Worm (Caenorhabditis elegans) whole organism, L1 larva: Measurements from ENCODE around the gene R151.1.

Experiments
- elt-2 ChIP-seq: sonication (generic microtip); optimal IDR thresholded peaks from 2 replicates; lab custom pipeline; 2016; ENCODE audit warnings: missing genetic modification characterization, mild to moderate bottlenecking, inconsistent platforms, missing compliant biosample characterization, missing genetic modification reagents
- ets-5 ChIP-seq: fragments of 200-800 bp; sonication (Bioruptor generic); IDR thresholded peaks from 2 replicates; pipeline ENCODE4 v1.3.6; 2022; ENCODE audit warnings: missing genetic modification characterization, missing compliant biosample characterization
- hlh-17 ChIP-seq: fragments of 200-800 bp; sonication (Bioruptor generic); optimal IDR thresholded peaks from 2 replicates; lab custom pipeline; 2018; ENCODE audit warnings: missing genetic modification characterization, mild to moderate bottlenecking, missing compliant biosample characterization, moderate library complexity, borderline replicate concordance
- lin-13 ChIP-seq: fragments of 150-350 bp; optimal IDR thresholded peaks from 2 replicates; lab custom pipeline; 2014; ENCODE audit warnings: missing biosample characterization, missing genetic modification reagents, missing genetic modification characterization
- lin-35 ChIP-seq, 2 experiments: fragments of 150-350 bp; optimal IDR thresholded peaks; 2 replicates each; lab custom pipeline; 2014; ENCODE audit warnings: missing biosample characterization in 2 of 2, missing genetic modification characterization in 2 of 2, missing genetic modification reagents in 2 of 2
- lsy-2 ChIP-seq, 2 experiments: fragments of 150-350 bp; optimal IDR thresholded peaks; 2 replicates each; lab custom pipeline; 2014; ENCODE audit warnings: missing biosample characterization in 2 of 2, missing genetic modification characterization in 2 of 2
- nhr-237 ChIP-seq: fragments of 150-350 bp; optimal IDR thresholded peaks from 2 replicates; lab custom pipeline; 2014; ENCODE audit warnings: missing biosample characterization, missing genetic modification characterization
- nhr-76 ChIP-seq: sonication (generic microtip); optimal IDR thresholded peaks from 2 replicates; lab custom pipeline; 2017; ENCODE audit warnings: missing biosample characterization, missing genetic modification characterization
- nhr-77 ChIP-seq: fragments of 150-350 bp; optimal IDR thresholded peaks from 2 replicates; lab custom pipeline; 2014; ENCODE audit warnings: missing biosample characterization, missing genetic modification characterization
- nhr-85 ChIP-seq: sonication (generic microtip); peaks from one replicate; lab custom pipeline; 2016; ENCODE audit warnings: missing genetic modification characterization, inconsistent platforms, missing compliant biosample characterization
- nhr-90 ChIP-seq: sonication (generic microtip); optimal IDR thresholded peaks from 2 replicates; lab custom pipeline; 2016; ENCODE audit warnings: mild to moderate bottlenecking, missing genetic modification characterization, missing compliant biosample characterization; ENCODE audit not compliant: poor library complexity
- tbx-2 ChIP-seq: sonication (generic microtip); optimal IDR thresholded peaks from 2 replicates; lab custom pipeline; 2016; ENCODE audit warnings: missing genetic modification characterization, missing compliant biosample characterization
- xbp-1 ChIP-seq: sonication (generic microtip); optimal IDR thresholded peaks from 2 replicates; lab custom pipeline; 2016; ENCODE audit warnings: missing genetic modification characterization, missing compliant biosample characterization

DNA sequence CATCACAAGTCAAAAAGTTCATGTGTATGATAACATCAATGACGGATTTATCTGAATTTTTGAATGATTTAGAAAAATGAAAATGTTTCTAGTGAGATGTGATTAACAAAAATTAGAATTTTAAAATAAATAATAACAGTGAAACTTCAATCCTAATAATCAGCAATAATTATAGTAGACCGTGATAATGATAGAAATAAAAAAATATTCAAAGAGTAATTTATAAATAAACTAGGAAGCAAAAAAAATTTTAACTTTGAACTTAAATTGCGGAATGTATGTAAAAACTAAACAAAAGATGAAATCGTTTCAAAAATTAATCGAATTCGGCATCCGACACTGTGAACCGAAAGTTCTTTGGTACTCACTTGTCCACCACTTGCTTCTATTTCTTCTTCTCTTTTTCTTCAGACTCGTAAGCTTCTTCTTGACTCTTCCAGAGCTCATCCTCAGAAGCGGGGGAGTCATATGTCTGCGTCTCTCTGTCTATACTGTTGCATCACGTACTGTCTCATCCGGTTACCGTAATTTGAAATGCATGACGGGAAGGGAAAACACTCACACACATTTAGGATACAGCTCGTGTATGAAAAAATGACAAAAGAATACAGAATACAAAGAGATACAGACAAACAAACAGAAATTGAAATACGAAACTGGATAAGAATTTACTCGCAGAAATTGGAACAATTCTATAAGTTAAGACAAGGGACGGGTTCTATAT is 23.2 kb upstream of the R151.1 start, which contains the start of gene mec-14:
- TF ChIP-seq lin-13 (GFP tag; lab: Kevin White, UChicago) (no peak), nhr-90 (tag; lab: Kevin White, UChicago) (no peak), tbx-2 (no peak), nhr-237 (no peak), lsy-2 (tag; optimal IDR thresholded peaks at IDR 0.05; lab: Kevin White, UChicago) (no peak), xbp-1 (tag; lab: Kevin White, UChicago) (no peak), elt-2 (no peak), ets-5 (GFP tag; lab: Robert Waterston, UW) (no peak), nhr-76 (no peak), lin-35 (GFP tag; optimal IDR thresholded peaks at IDR 0.05; lab: Kevin White, UChicago) (no peak), nhr-77 (tag; lab: Kevin White, UChicago) (no peak), nhr-85 (tag; lab: Kevin White, UChicago) (no peak), hlh-17 (GFP tag; lab: Kevin White, UChicago) (no peak)
